Fruit fly (Drosophila melanogaster): Measurements from ENCODE around the gene SdhD.

Gene SdhD

dm6 chr3R:23723381-23724034 lies 36.9 kb downstream of the SdhD start (continued):
- TF ChIP-seq Elba2 (GFP tag; optimal IDR thresholded peaks at IDR 0.05) (no peak), Meics (GFP tag; optimal IDR thresholded peaks at IDR 0.05) (peak; percentile 68), Deaf1 (tag; optimal IDR thresholded peaks at IDR 0.05) (no peak), ara (GFP tag; IDR thresholded peaks at IDR 0.05) (peak; percentile 77), br (optimal IDR thresholded peaks at IDR 0.05) (no peak), GATAe (GFP tag; conservative IDR thresholded peaks at IDR 0.05) (no peak), hbn (GFP tag; IDR thresholded peaks at IDR 0.05; ENCODE audit: partially characterized antibody) (no peak), Nf-YA (GFP tag; IDR thresholded peaks at IDR 0.05) (peak; percentile 86), ssp (GFP tag; IDR thresholded peaks at IDR 0.05) (no peak), CG17568 (GFP tag; optimal IDR thresholded peaks at IDR 0.05) (peak; percentile 48), danr (GFP tag; IDR thresholded peaks at IDR 0.05) (no peak), tup (GFP tag; optimal IDR thresholded peaks at IDR 0.05) (no peak), CG15479 (GFP tag; optimal IDR thresholded peaks at IDR 0.05) (peak; percentile 22), bcd (GFP tag; optimal IDR thresholded peaks at IDR 0.05) (peak; percentile 61), hkb (optimal IDR thresholded peaks at IDR 0.05) (no peak), hkb (GFP tag; IDR thresholded peaks at IDR 0.05) (peak; percentile 89), run (tag; optimal IDR thresholded peaks at IDR 0.05) (peak; percentile 43), Gug (GFP tag; IDR thresholded peaks at IDR 0.05) (no peak), Nf-YC (tag; optimal IDR thresholded peaks at IDR 0.05) (no peak), D (optimal IDR thresholded peaks at IDR 0.05) (no peak), D (GFP tag; optimal IDR thresholded peaks at IDR 0.05) (peak; percentile 31), fu2 (GFP tag; optimal IDR thresholded peaks at IDR 0.05) (no peak), CG8765 (GFP tag; IDR thresholded peaks at IDR 0.05) (no peak), tx (GFP tag; optimal IDR thresholded peaks at IDR 0.05) (no peak), Lim3 (GFP tag; IDR thresholded peaks at IDR 0.05) (no peak), gt (GFP tag; IDR thresholded peaks at IDR 0.05) (no peak), CG32767 (GFP tag; IDR thresholded peaks at IDR 0.05) (peak; percentile 47), bowl (GFP tag; IDR thresholded peaks at IDR 0.05) (peak; percentile 49; the same call in 1 of the 2 replicates), CG18619 (GFP tag; optimal IDR thresholded peaks at IDR 0.05) (no peak), CG11398 (GFP tag; optimal IDR thresholded peaks at IDR 0.05) (peak; percentile 54), repo (GFP tag; optimal IDR thresholded peaks at IDR 0.05) (peak; percentile 85), stwl (tag; optimal IDR thresholded peaks at IDR 0.05) (no peak), CG1647 (GFP tag; optimal IDR thresholded peaks at IDR 0.05) (no peak), CG17359 (tag; optimal IDR thresholded peaks at IDR 0.05) (peak; percentile 84), org-1 (GFP tag; optimal IDR thresholded peaks at IDR 0.05) (peak; percentile 46), vnd (GFP tag; IDR thresholded peaks at IDR 0.05; ENCODE audit: partially characterized antibody) (no peak), trh (GFP tag; optimal IDR thresholded peaks at IDR 0.05) (peak; percentile 76), Ravus (GFP tag; IDR thresholded peaks at IDR 0.05) (no peak), sim (GFP tag; IDR thresholded peaks at IDR 0.05) (peak; percentile 72), CG5953 (GFP tag; IDR thresholded peaks at IDR 0.05) (peak; percentile 54; the same call in 1 of the 2 replicates), bbx (GFP tag; IDR thresholded peaks at IDR 0.05; ENCODE audit: partially characterized antibody) (no peak), zf30C (GFP tag; optimal IDR thresholded peaks at IDR 0.05) (no peak), ranshi (GFP tag; IDR thresholded peaks at IDR 0.05) (peak; percentile 61; the same call in 1 of the 2 replicates), bab2 (GFP tag; optimal IDR thresholded peaks at IDR 0.05) (peak; percentile 42), CG3163 (GFP tag; optimal IDR thresholded peaks at IDR 0.05) (no peak), Dref (GFP tag; IDR thresholded peaks at IDR 0.05) (no peak), CG32772 (GFP tag; IDR thresholded peaks at IDR 0.05) (no peak), CG31388 (GFP tag; optimal IDR thresholded peaks at IDR 0.05) (no peak), grn (GFP tag; optimal IDR thresholded peaks at IDR 0.05) (peak; percentile 71), row (GFP tag; IDR thresholded peaks at IDR 0.05) (no peak), CG34422 (GFP tag; IDR thresholded peaks at IDR 0.05) (0 out of 3 replicates have a peak, but pooled peaks have one; percentile 49), CG4404 (GFP tag; IDR thresholded peaks at IDR 0.05) (no peak), H15 (GFP tag; IDR thresholded peaks at IDR 0.05) (peak; percentile 52; the same call in 1 of the 3 replicates)

Data from whole organism, embryonic.